Fruit fly (Drosophila melanogaster): Measurements from ENCODE around the gene Keap1.

- TF ChIP-seq usp (GFP tag; optimal IDR thresholded peaks at IDR 0.05) (no peak), CrebA (GFP tag; optimal IDR thresholded peaks at IDR 0.05; ENCODE audit: borderline replicate concordance) (no peak), woc (GFP tag; optimal IDR thresholded peaks at IDR 0.05) (no peak)
These were observed 29.1 kb upstream of the Keap1 start for dm6 chr3R:17108881-17109280.
